Worm (Caenorhabditis elegans): ENCODE results near the gene twk-13.

DNA sequence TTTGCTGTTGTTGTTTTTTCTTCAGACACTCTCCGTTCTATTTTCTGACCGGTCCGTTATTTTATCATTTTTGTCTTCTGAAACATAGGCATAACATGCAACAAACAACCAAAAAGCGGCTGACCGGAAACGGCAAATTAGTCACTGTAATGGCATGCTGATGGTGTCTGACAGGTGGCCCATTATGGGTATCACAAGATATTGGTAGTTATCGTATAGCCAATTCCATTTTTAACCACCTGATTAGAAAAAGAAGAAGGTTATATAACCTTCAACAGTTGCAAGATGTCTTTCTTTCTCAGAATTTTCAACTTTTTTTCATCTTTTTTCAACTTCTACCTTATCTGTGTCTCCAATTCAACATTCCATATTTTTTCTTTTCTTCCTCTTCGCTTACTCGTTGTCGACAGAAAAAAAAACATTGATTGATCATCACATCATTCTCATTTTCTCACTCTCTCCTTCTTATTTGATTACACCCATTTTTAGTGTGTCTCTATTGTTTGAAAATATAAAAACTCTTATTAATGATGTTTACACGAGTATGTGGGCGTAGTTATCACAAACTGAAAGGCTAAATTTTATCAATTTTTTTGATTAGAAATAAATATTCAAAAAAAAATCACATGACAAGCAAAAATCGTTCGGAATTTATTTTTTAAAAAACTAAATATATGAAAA lies 36.9 kb downstream of the twk-13 start:
- TF ChIP-seq elt-3 (tag; optimal IDR thresholded peaks at IDR 0.05) (no peak), unc-62 (GFP tag; optimal IDR thresholded peaks at IDR 0.05) (no peak), nhr-12 (tag; optimal IDR thresholded peaks at IDR 0.05) (no peak), mep-1 (tag; optimal IDR thresholded peaks at IDR 0.05) (no peak), elt-1 (tag; optimal IDR thresholded peaks at IDR 0.05; ENCODE audit: borderline replicate concordance, insufficient read depth) (no peak), unc-39 (tag; optimal IDR thresholded peaks at IDR 0.05) (no peak), nhr-28 (tag; optimal IDR thresholded peaks at IDR 0.05) (no peak)

Measured in whole organism, mixed stage, embryonic.